Fruit fly (Drosophila melanogaster) whole organism, embryonic: Measurements from ENCODE around the gene Gs1l.

Experiments used
- Adf1 ChIP-seq: fragments of 200-800 bp; sonication (Bioruptor generic); IDR thresholded peaks from 2 replicates; pipeline ENCODE4 v1.3.6; 2022; ENCODE audit warnings: missing biosample characterization, missing genetic modification characterization
- Antp ChIP-seq: fragments of 200-800 bp; sonication (Bioruptor generic); optimal IDR thresholded peaks from 3 replicates; lab custom pipeline; 2016; ENCODE audit warnings: missing biosample characterization, missing genetic modification characterization
- Atf3 ChIP-seq: fragments of 200-800 bp; sonication (Bioruptor generic); optimal IDR thresholded peaks from 3 replicates; lab custom pipeline; 2016; ENCODE audit warnings: missing biosample characterization, missing genetic modification characterization
- CG10462 ChIP-seq: fragments of 200-800 bp; sonication (Bioruptor generic); optimal IDR thresholded peaks from 2 replicates; lab custom pipeline; 2016; ENCODE audit warnings: missing biosample characterization, missing genetic modification characterization
- CG10654 ChIP-seq: fragments of 200-800 bp; sonication (Bioruptor generic); optimal IDR thresholded peaks from 2 replicates; lab custom pipeline; 2016; ENCODE audit warnings: missing biosample characterization, missing genetic modification characterization
- CG11085 ChIP-seq: fragments of 200-800 bp; sonication (Bioruptor generic); IDR thresholded peaks from 2 replicates; pipeline ENCODE4 v1.3.6; 2022; ENCODE audit warnings: missing biosample characterization, missing genetic modification characterization
- CG11093 ChIP-seq: fragments of 200-800 bp; sonication (Bioruptor generic); IDR thresholded peaks from 3 replicates; pipeline ENCODE4 v1.3.6; 2022; ENCODE audit warnings: missing biosample characterization, missing genetic modification characterization
- CG12219 ChIP-seq: fragments of 200-800 bp; sonication (Bioruptor generic); optimal IDR thresholded peaks from 3 replicates; lab custom pipeline; 2018; ENCODE audit warnings: missing biosample characterization, mild to moderate bottlenecking, missing genetic modification characterization
- CG12391 ChIP-seq: fragments of 200-800 bp; sonication (Bioruptor generic); optimal IDR thresholded peaks from 3 replicates; lab custom pipeline; 2018; ENCODE audit warnings: missing biosample characterization, mild to moderate bottlenecking, missing genetic modification characterization, moderate library complexity
- CG16863 ChIP-seq: fragments of 200-800 bp; sonication (Bioruptor generic); optimal IDR thresholded peaks from 3 replicates; lab custom pipeline; 2016; ENCODE audit warnings: missing biosample characterization, missing genetic modification characterization
- CG17328 ChIP-seq: fragments of 200-800 bp; sonication (Bioruptor generic); IDR thresholded peaks from 2 replicates; pipeline ENCODE4 v1.3.6; 2022; ENCODE audit warnings: missing biosample characterization, missing genetic modification characterization
- CG2678 ChIP-seq: fragments of 200-800 bp; sonication (Bioruptor generic); optimal IDR thresholded peaks from 3 replicates; lab custom pipeline; 2019; ENCODE audit warnings: missing biosample characterization, mild to moderate bottlenecking, missing genetic modification characterization, moderate library complexity
- CG2712 ChIP-seq: fragments of 200-800 bp; optimal IDR thresholded peaks from 3 replicates; lab custom pipeline; 2019; ENCODE audit warnings: missing biosample characterization, mild to moderate bottlenecking, missing genetic modification characterization, moderate library complexity
- CG34422 ChIP-seq: fragments of 200-800 bp; sonication (Bioruptor generic); IDR thresholded peaks from 3 replicates; pipeline ENCODE4 v1.3.6; 2022; ENCODE audit warnings: missing biosample characterization, missing genetic modification characterization
- CG3995 ChIP-seq: fragments of 200-800 bp; sonication (Bioruptor generic); optimal IDR thresholded peaks from 3 replicates; lab custom pipeline; 2016; ENCODE audit warnings: missing biosample characterization, missing genetic modification characterization
- CG42726 ChIP-seq: fragments of 200-800 bp; sonication (Bioruptor generic); IDR thresholded peaks from 2 replicates; pipeline ENCODE4 v1.3.6; 2022; ENCODE audit warnings: missing biosample characterization, missing genetic modification characterization; ENCODE audit not compliant: partially characterized antibody
- CG43689 ChIP-seq: fragments of 200-800 bp; sonication (Bioruptor generic); IDR thresholded peaks from 2 replicates; pipeline ENCODE4 v1.3.6; 2022; ENCODE audit warnings: missing biosample characterization, missing genetic modification characterization
- CG8290 ChIP-seq, 3 experiments: fragments of 200-800 bp; sonication (Bioruptor generic); optimal IDR thresholded peaks; 2 replicates each; lab custom pipeline; 2016 to 2019; ENCODE audit warnings: missing biosample characterization in 3 of 3, missing genetic modification characterization in 3 of 3, mild to moderate bottlenecking in 2 of 3, moderate library complexity in 1 of 3
- CG8388 ChIP-seq: fragments of 200-800 bp; sonication (Bioruptor generic); optimal IDR thresholded peaks from 2 replicates; lab custom pipeline; 2019; ENCODE audit warnings: missing biosample characterization, mild to moderate bottlenecking, missing genetic modification characterization, moderate library complexity
- D19B ChIP-seq: fragments of 200-800 bp; sonication (Bioruptor generic); optimal IDR thresholded peaks from 2 replicates; lab custom pipeline; 2017; ENCODE audit warnings: missing biosample characterization, mild to moderate bottlenecking, missing genetic modification characterization
- Dll ChIP-seq: fragments of 200-800 bp; sonication (Bioruptor generic); IDR thresholded peaks from 4 replicates; pipeline ENCODE4 v1.3.6; 2022; ENCODE audit warnings: missing biosample characterization, missing genetic modification characterization; ENCODE audit not compliant: partially characterized antibody
- Hey ChIP-seq: fragments of 200-800 bp; sonication (Bioruptor generic); optimal IDR thresholded peaks from 3 replicates; lab custom pipeline; 2018; ENCODE audit warnings: missing biosample characterization, mild to moderate bottlenecking, missing genetic modification characterization
- HmgZ ChIP-seq: fragments of 200-800 bp; sonication (Bioruptor generic); optimal IDR thresholded peaks from 2 replicates; lab custom pipeline; 2018; ENCODE audit warnings: missing biosample characterization, mild to moderate bottlenecking, missing genetic modification characterization
- Hr78 ChIP-seq, 2 experiments: fragments of 200-800 bp in 1 of 2; fragments of >200 bp in 1 of 2; sonication (Bioruptor generic) in 1 of 2; optimal IDR thresholded peaks; 2 replicates each; lab custom pipeline; 2017 to 2019; ENCODE audit warnings: missing biosample characterization in 2 of 2, missing genetic modification characterization in 2 of 2, mild to moderate bottlenecking in 1 of 2, moderate library complexity in 1 of 2
- Lpt ChIP-seq: fragments of >200 bp; optimal IDR thresholded peaks from 2 replicates; lab custom pipeline; 2018; ENCODE audit warnings: missing biosample characterization, missing genetic modification characterization
- MBD-R2 ChIP-seq: fragments of 200-800 bp; sonication (Bioruptor generic); IDR thresholded peaks from 2 replicates; pipeline ENCODE4 v1.3.6; 2022; ENCODE audit warnings: missing biosample characterization, missing genetic modification characterization
- MESR4 ChIP-seq: fragments of 200-800 bp; sonication (Bioruptor generic); optimal IDR thresholded peaks from 2 replicates; lab custom pipeline; 2018; ENCODE audit warnings: missing biosample characterization, mild to moderate bottlenecking, missing genetic modification characterization, moderate library complexity
- NC2β ChIP-seq: fragments of 200-800 bp; sonication (Bioruptor generic); optimal IDR thresholded peaks from 2 replicates; lab custom pipeline; 2016; ENCODE audit warnings: missing biosample characterization, missing genetic modification characterization
- ab ChIP-seq: fragments of 200-800 bp; sonication (Bioruptor generic); optimal IDR thresholded peaks from 2 replicates; lab custom pipeline; 2016; ENCODE audit warnings: missing biosample characterization, missing genetic modification characterization
- ap ChIP-seq: fragments of 200-800 bp; sonication (Bioruptor generic); IDR thresholded peaks from 2 replicates; pipeline ENCODE4 v1.3.6; 2022; ENCODE audit warnings: missing biosample characterization, missing genetic modification characterization
- cg ChIP-seq: fragments of 200-800 bp; sonication (Bioruptor generic); optimal IDR thresholded peaks from 3 replicates; lab custom pipeline; 2019; ENCODE audit warnings: missing biosample characterization, mild to moderate bottlenecking, missing genetic modification characterization, moderate library complexity
- chinmo ChIP-seq: fragments of 200-800 bp; sonication (Bioruptor generic); IDR thresholded peaks from 4 replicates; pipeline ENCODE4 v1.3.6; 2022; ENCODE audit warnings: missing biosample characterization, missing genetic modification characterization; ENCODE audit not compliant: partially characterized antibody
- corto ChIP-seq: fragments of 200-800 bp; sonication (Bioruptor generic); optimal IDR thresholded peaks from 2 replicates; lab custom pipeline; 2016; ENCODE audit warnings: missing biosample characterization, mild to moderate bottlenecking, missing genetic modification characterization, moderate library complexity
- crol ChIP-seq: fragments of 200-800 bp; sonication (Bioruptor generic); IDR thresholded peaks from 2 replicates; pipeline ENCODE4 v1.3.6; 2022; ENCODE audit warnings: missing biosample characterization, missing genetic modification characterization
- esg ChIP-seq: fragments of 200-800 bp; sonication (Bioruptor generic); conservative IDR thresholded peaks from 2 replicates; pipeline ENCODE4 v1.3.6; 2022; ENCODE audit warnings: missing biosample characterization, missing genetic modification characterization
- ewg ChIP-seq: fragments of 200-800 bp; sonication (Bioruptor generic); optimal IDR thresholded peaks from 3 replicates; lab custom pipeline; 2017; ENCODE audit warnings: mild to moderate bottlenecking, missing biosample characterization, missing genetic modification reagents, missing genetic modification characterization
- exex ChIP-seq: fragments of 200-800 bp; sonication (Bioruptor generic); optimal IDR thresholded peaks from 4 replicates; lab custom pipeline; 2018; ENCODE audit warnings: missing biosample characterization, mild to moderate bottlenecking, missing genetic modification characterization, moderate library complexity
- hkb ChIP-seq, 2 experiments: fragments of 200-800 bp in 1 of 2; fragments of >200 bp in 1 of 2; sonication (Bioruptor generic) in 1 of 2; IDR thresholded peaks in 1 of 2; optimal IDR thresholded peaks in 1 of 2; 2 replicates each; pipeline versions ENCODE4 v1.3.6 to Lab custom; 2017 to 2022; ENCODE audit warnings: missing biosample characterization in 1 of 2, missing genetic modification characterization in 1 of 2
- mam ChIP-seq: fragments of 200-800 bp; sonication (Bioruptor generic); optimal IDR thresholded peaks from 3 replicates; lab custom pipeline; 2016; ENCODE audit warnings: missing biosample characterization, missing genetic modification characterization
- onecut ChIP-seq: fragments of 200-800 bp; sonication (Bioruptor generic); IDR thresholded peaks from 2 replicates; pipeline ENCODE4 v1.3.6; 2022; ENCODE audit warnings: missing biosample characterization, missing genetic modification characterization
- org-1 ChIP-seq: fragments of 200-800 bp; sonication (Bioruptor generic); optimal IDR thresholded peaks from 2 replicates; lab custom pipeline; 2017; ENCODE audit warnings: missing biosample characterization, missing genetic modification characterization
- pum ChIP-seq: fragments of 200-800 bp; sonication (Bioruptor generic); optimal IDR thresholded peaks from 2 replicates; lab custom pipeline; 2016; ENCODE audit warnings: missing biosample characterization, missing genetic modification characterization
- sc ChIP-seq, 3 experiments: fragments of >200 bp in 2 of 3; fragments of 200-800 bp in 1 of 3; sonication (Bioruptor generic) in 1 of 3; optimal IDR thresholded peaks; 2 replicates in 2 of 3; 3 replicates in 1 of 3; lab custom pipeline; 2017; ENCODE audit warnings: mild to moderate bottlenecking in 1 of 3, missing biosample characterization in 1 of 3, missing genetic modification characterization in 1 of 3, missing genetic modification reagents in 1 of 3
- slp2 ChIP-seq: fragments of 200-800 bp; sonication (Bioruptor generic); optimal IDR thresholded peaks from 2 replicates; lab custom pipeline; 2016; ENCODE audit warnings: missing biosample characterization, missing genetic modification characterization
- sug ChIP-seq: fragments of 200-800 bp; optimal IDR thresholded peaks from 2 replicates; lab custom pipeline; 2019; ENCODE audit warnings: missing biosample characterization, mild to moderate bottlenecking, missing genetic modification characterization, moderate library complexity
- tio ChIP-seq: fragments of 200-800 bp; sonication (Bioruptor generic); optimal IDR thresholded peaks from 2 replicates; lab custom pipeline; 2017; ENCODE audit warnings: missing biosample characterization, missing genetic modification characterization, inconsistent platforms
- tna ChIP-seq: fragments of 200-800 bp; sonication (Bioruptor generic); IDR thresholded peaks from 2 replicates; pipeline ENCODE4 v1.3.6; 2022; ENCODE audit warnings: missing biosample characterization, missing genetic modification characterization; ENCODE audit not compliant: partially characterized antibody
- trh ChIP-seq: fragments of 200-800 bp; sonication (Bioruptor generic); optimal IDR thresholded peaks from 2 replicates; lab custom pipeline; 2016; ENCODE audit warnings: missing biosample characterization, missing genetic modification characterization
- vfl ChIP-seq: fragments of 200-800 bp; sonication (Bioruptor generic); optimal IDR thresholded peaks from 2 replicates; lab custom pipeline; 2016; ENCODE audit warnings: missing biosample characterization, missing genetic modification characterization

The Gs1l gene

DNA sequence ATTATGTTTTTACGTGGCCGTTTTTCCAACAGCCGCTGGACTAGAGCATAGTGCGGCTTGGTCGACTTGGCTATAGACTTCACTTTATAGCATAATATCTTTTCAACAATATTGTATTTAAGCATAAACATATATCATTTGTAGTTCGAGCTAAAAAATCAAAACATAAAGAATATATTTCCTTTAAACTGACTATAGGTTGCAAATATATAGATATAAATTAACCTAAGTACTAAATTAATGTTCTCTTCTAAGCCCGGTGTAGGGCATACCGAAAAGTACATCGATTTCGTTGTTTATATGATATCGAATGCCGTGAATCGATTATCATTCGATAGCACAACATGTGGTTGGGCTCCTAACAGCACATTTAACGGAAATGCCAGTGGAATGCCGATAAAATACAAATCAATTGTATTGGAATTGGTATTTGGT lies 8.0 kb downstream of the Gs1l start, which contains the start of gene MFS18 (continued):
- TF ChIP-seq Atf3 (GFP tag; lab: Kevin White, UChicago) (peak; percentile 69), CG2678 (tag; lab: Kevin White, UChicago) (peak; percentile 99), CG3995 (GFP tag; lab: Kevin White, UChicago) (peak; percentile 77), Adf1 (peak; percentile 86), Hr78 (GFP tag; optimal IDR thresholded peaks at IDR 0.05; lab: Kevin White, UChicago) (no peak), HmgZ (tag; lab: Kevin White, UChicago) (peak; percentile 96), ewg (GFP tag; lab: Kevin White, UChicago) (peak; percentile 88), MBD-R2 (peak; percentile 98), NC2β (GFP tag; lab: Kevin White, UChicago) (peak; percentile 66), Dll (peak; percentile 63; the same call in 2 of the 4 replicates), CG12391 (peak; percentile 98), MESR4 (peak; percentile 74), CG11085 (peak; percentile 98), slp2 (GFP tag; lab: Kevin White, UChicago) (peak; percentile 65), tna (GFP tag; lab: Robert Waterston, UW) (peak; percentile 76), Lpt (GFP tag; lab: Kevin White, UChicago) (no peak), CG8388 (GFP tag; lab: Kevin White, UChicago) (peak; percentile 96), exex (tag; lab: Kevin White, UChicago) (peak; percentile 90), CG17328 (GFP tag; lab: Robert Waterston, UW) (peak; percentile 99), CG34422 (GFP tag; lab: Robert Waterston, UW) (peak; percentile 99), D19B (peak; percentile 94), ab (GFP tag; lab: Kevin White, UChicago) (peak; percentile 54), chinmo (GFP tag; lab: Robert Waterston, UW) (peak; percentile 85; the same call in 2 of the 4 replicates), CG2712 (tag; lab: Kevin White, UChicago) (peak; percentile 100), CG42726 (GFP tag; lab: Robert Waterston, UW) (no peak), tio (GFP tag; lab: Kevin White, UChicago) (no peak), CG11093 (GFP tag; lab: Robert Waterston, UW) (peak; percentile 98), hkb (optimal IDR thresholded peaks at IDR 0.05; lab: Kevin White, UChicago) (peak; percentile 67), hkb (GFP tag; IDR thresholded peaks at IDR 0.05; lab: Robert Waterston, UW) (peak; percentile 100), CG10462 (GFP tag; lab: Kevin White, UChicago) (peak; percentile 94), vfl (GFP tag; lab: Kevin White, UChicago) (peak; percentile 92), CG8290 (GFP tag; optimal IDR thresholded peaks at IDR 0.05; lab: Kevin White, UChicago) (peak; percentile 97), CG8290 (tag; optimal IDR thresholded peaks at IDR 0.05; lab: Kevin White, UChicago) (peak; percentile 20 to 78), CG12219 (GFP tag; lab: Kevin White, UChicago) (peak; percentile 89), org-1 (peak; percentile 91), trh (GFP tag; lab: Kevin White, UChicago) (peak; percentile 92), CG10654 (GFP tag; lab: Kevin White, UChicago) (peak; percentile 99), CG16863 (GFP tag; lab: Kevin White, UChicago) (peak; percentile 82), mam (GFP tag; lab: Kevin White, UChicago) (peak; percentile 97), pum (GFP tag; lab: Kevin White, UChicago) (peak; percentile 80), Antp (GFP tag; lab: Kevin White, UChicago) (peak; percentile 76), sug (tag; lab: Kevin White, UChicago) (peak; percentile 82), esg (GFP tag; lab: Robert Waterston, UW) (peak; percentile 99), cg (GFP tag; lab: Kevin White, UChicago) (no peak), crol (GFP tag; lab: Robert Waterston, UW) (peak; percentile 82), CG43689 (peak; percentile 96), onecut (GFP tag; lab: Robert Waterston, UW) (peak; percentile 89), ap (GFP tag; lab: Robert Waterston, UW) (peak; percentile 98), sc (optimal IDR thresholded peaks at IDR 0.05; lab: Kevin White, UChicago) (no peak), sc (GFP tag; optimal IDR thresholded peaks at IDR 0.05; lab: Kevin White, UChicago) (peak; percentile 93), corto (GFP tag; lab: Kevin White, UChicago) (no peak), Hey (no peak)
